In genomic region chr3R:20596337-20596962, dm6 we compare ENCODE assay signal across 2 fruit fly cellular contexts.
TF ChIP-seq lines count a peak whose summit lies in the region.

No protein-coding gene starts in this region.

- no peak for TF ChIP-seq CTCF in whole organism, embryonic (GFP tag; optimal IDR thresholded peaks at IDR 0.05; lab: Kevin White, UChicago)

TF ChIP-seq in whole organism, adult, 20 proteins besides CTCF, POLR2A, EP300 and RAD21:
- TF ChIP-seq CG1620 (GFP tag; optimal IDR thresholded peaks at IDR 0.05; lab: Kevin White, UChicago) (no peak), tj (GFP tag; optimal IDR thresholded peaks at IDR 0.05; lab: Kevin White, UChicago) (peak; percentile 10)

TF ChIP-seq in whole organism, embryonic, 481 proteins besides CTCF, POLR2A, EP300 and RAD21:
- TF ChIP-seq Gug (GFP tag; IDR thresholded peaks at IDR 0.05; lab: Robert Waterston, UW) (no peak), pzg (GFP tag; optimal IDR thresholded peaks at IDR 0.05; lab: Kevin White, UChicago) (no peak), twi (tag; optimal IDR thresholded peaks at IDR 0.05; lab: Kevin White, UChicago) (peak; percentile 54), Rx (GFP tag; IDR thresholded peaks at IDR 0.05; lab: Robert Waterston, UW) (no peak), pros (GFP tag; optimal IDR thresholded peaks at IDR 0.05; lab: Kevin White, UChicago) (peak; percentile 48), dmrt11E (tag; optimal IDR thresholded peaks at IDR 0.05; lab: Kevin White, UChicago) (no peak), disco-r (GFP tag; optimal IDR thresholded peaks at IDR 0.05; lab: Kevin White, UChicago) (no peak), Antp (GFP tag; optimal IDR thresholded peaks at IDR 0.05; lab: Kevin White, UChicago) (no peak), CG10321 (GFP tag; IDR thresholded peaks at IDR 0.05; lab: Robert Waterston, UW) (no peak), sob (GFP tag; IDR thresholded peaks at IDR 0.05; lab: Robert Waterston, UW) (no peak), sens (GFP tag; lab: Kevin White, UChicago) (peak; percentile 64), CG13894 (tag; optimal IDR thresholded peaks at IDR 0.05; lab: Kevin White, UChicago) (peak; percentile 17), salm (tag; optimal IDR thresholded peaks at IDR 0.05; lab: Kevin White, UChicago) (no peak), CG8388 (GFP tag; optimal IDR thresholded peaks at IDR 0.05; lab: Kevin White, UChicago) (no peak), chif (GFP tag; optimal IDR thresholded peaks at IDR 0.05; lab: Kevin White, UChicago) (no peak), CG10959 (GFP tag; IDR thresholded peaks at IDR 0.05; lab: Robert Waterston, UW) (no peak), CG15269 (tag; optimal IDR thresholded peaks at IDR 0.05; lab: Kevin White, UChicago) (no peak), Mrtf (GFP tag; IDR thresholded peaks at IDR 0.05; lab: Robert Waterston, UW) (no peak), slou (GFP tag; optimal IDR thresholded peaks at IDR 0.05; lab: Kevin White, UChicago) (no peak), phol (tag; optimal IDR thresholded peaks at IDR 0.05; lab: Kevin White, UChicago) (peak; percentile 6), danr (GFP tag; IDR thresholded peaks at IDR 0.05; lab: Robert Waterston, UW) (no peak), Stat92E (GFP tag; optimal IDR thresholded peaks at IDR 0.05; lab: Kevin White, UChicago) (peak in 1 of 3 experiments; percentile 61), zfh2 (GFP tag; optimal IDR thresholded peaks at IDR 0.05; lab: Kevin White, UChicago) (no peak), CG2202 (tag; optimal IDR thresholded peaks at IDR 0.05; lab: Kevin White, UChicago) (no peak), CG34224 (GFP tag; IDR thresholded peaks at IDR 0.05; lab: Robert Waterston, UW; ENCODE audit: partially characterized antibody) (no peak), cad (GFP tag; optimal IDR thresholded peaks at IDR 0.05; lab: Kevin White, UChicago) (peak; percentile 24), Abd-B (GFP tag; optimal IDR thresholded peaks at IDR 0.05; lab: Kevin White, UChicago) (no peak), lilli (GFP tag; optimal IDR thresholded peaks at IDR 0.05; lab: Kevin White, UChicago) (no peak), ERR (GFP tag; optimal IDR thresholded peaks at IDR 0.05; lab: Kevin White, UChicago) (no peak), CG6254 (GFP tag; optimal IDR thresholded peaks at IDR 0.05; lab: Kevin White, UChicago) (no peak), CG10565 (GFP tag; optimal IDR thresholded peaks at IDR 0.05; lab: Kevin White, UChicago) (no peak), ind (GFP tag; optimal IDR thresholded peaks at IDR 0.05; lab: Kevin White, UChicago) (no peak), Chrac-16 (GFP tag; optimal IDR thresholded peaks at IDR 0.05; lab: Kevin White, UChicago) (no peak), fu2 (GFP tag; optimal IDR thresholded peaks at IDR 0.05; lab: Kevin White, UChicago) (no peak), CG8765 (GFP tag; IDR thresholded peaks at IDR 0.05; lab: Robert Waterston, UW) (no peak), Neu2 (GFP tag; optimal IDR thresholded peaks at IDR 0.05; lab: Kevin White, UChicago; ENCODE audit: borderline replicate concordance) (no peak), E2f1 (GFP tag; IDR thresholded peaks at IDR 0.05; lab: Robert Waterston, UW) (no peak), CG17359 (tag; optimal IDR thresholded peaks at IDR 0.05; lab: Kevin White, UChicago) (no peak), yki (optimal IDR thresholded peaks at IDR 0.05; lab: Kevin White, UChicago) (no peak), CG7786 (GFP tag; optimal IDR thresholded peaks at IDR 0.05; lab: Kevin White, UChicago) (no peak), CG13123 (GFP tag; optimal IDR thresholded peaks at IDR 0.05; lab: Kevin White, UChicago) (no peak), fd3F (GFP tag; optimal IDR thresholded peaks at IDR 0.05; lab: Kevin White, UChicago) (no peak), CG18262 (tag; optimal IDR thresholded peaks at IDR 0.05; lab: Kevin White, UChicago) (no peak), Ravus (GFP tag; IDR thresholded peaks at IDR 0.05; lab: Robert Waterston, UW) (no peak), sisA (GFP tag; IDR thresholded peaks at IDR 0.05; lab: Robert Waterston, UW) (no peak), Nf-YC (tag; optimal IDR thresholded peaks at IDR 0.05; lab: Kevin White, UChicago) (no peak), CG9437 (GFP tag; optimal IDR thresholded peaks at IDR 0.05; lab: Kevin White, UChicago) (no peak), CG10979 (tag; optimal IDR thresholded peaks at IDR 0.05; lab: Kevin White, UChicago) (no peak), cg (GFP tag; optimal IDR thresholded peaks at IDR 0.05; lab: Kevin White, UChicago) (peak; percentile 10), croc (GFP tag; conservative IDR thresholded peaks at IDR 0.05; lab: Robert Waterston, UW) (no peak), vvl (GFP tag; IDR thresholded peaks at IDR 0.05; lab: Robert Waterston, UW) (peak; percentile 61; the same call in 1 of the 2 replicates), CG11093 (GFP tag; IDR thresholded peaks at IDR 0.05; lab: Robert Waterston, UW) (no peak), pita (GFP tag; optimal IDR thresholded peaks at IDR 0.05; lab: Kevin White, UChicago) (no peak), ttk (GFP tag; IDR thresholded peaks at IDR 0.05; lab: Robert Waterston, UW) (no peak)
